Fruit fly (Drosophila melanogaster): Measurements from ENCODE around the gene CG13721.
A peak's percentile ranks its signal among the peaks of the same experiment; 100 is the strongest.

The CG13721 gene

DNA sequence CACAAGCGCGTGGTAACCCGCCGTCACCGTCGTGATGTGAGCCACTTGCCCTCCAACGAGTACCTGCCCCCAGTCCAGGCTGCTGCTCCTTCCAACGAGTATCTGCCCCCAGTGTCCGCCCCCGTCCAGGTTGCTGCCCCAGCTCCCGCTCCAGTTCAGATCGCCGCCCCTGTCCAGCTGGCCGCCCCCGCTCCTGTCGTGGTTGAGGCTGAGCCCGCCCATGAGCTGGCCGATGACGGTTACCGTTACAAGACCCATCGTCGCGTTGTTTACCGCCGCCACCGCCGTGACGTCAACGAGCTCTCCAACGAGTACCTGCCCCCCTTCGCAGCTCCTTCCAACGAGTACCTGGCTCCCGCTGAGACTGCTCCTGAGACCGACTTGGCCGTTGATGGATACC, 16.8 kb downstream of the CG13721 start:
- no peak for TF ChIP-seq CG14711 (tag; optimal IDR thresholded peaks at IDR 0.05)
- no peak for TF ChIP-seq toe (GFP tag; optimal IDR thresholded peaks at IDR 0.05)

DNA sequence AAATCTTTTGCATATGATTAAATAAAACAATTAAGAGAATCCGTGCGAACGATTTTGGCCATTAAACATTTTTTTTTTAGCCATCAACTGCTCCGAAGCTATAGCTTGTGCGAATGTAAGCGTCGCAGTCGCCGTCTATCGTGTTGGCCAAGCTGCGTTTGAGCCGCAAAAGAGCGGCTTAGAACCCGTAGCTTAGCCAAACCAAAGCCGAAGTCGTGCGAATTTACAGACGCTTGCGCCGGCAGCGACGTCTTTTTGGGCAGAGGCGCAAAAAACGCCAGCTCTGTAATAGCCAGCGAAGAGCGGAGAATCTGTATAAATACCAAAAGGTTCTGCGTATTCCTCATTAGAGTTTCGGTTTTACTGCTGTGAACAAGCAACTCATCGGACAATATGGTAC, 17.6 kb downstream of the CG13721 start, which contains the start of gene CG7465:
Gene CG7465, plus strand, starts transcription at position 346 of the 400 bp plus-strand sequence.
- TF ChIP-seq Hr96 (GFP tag; optimal IDR thresholded peaks at IDR 0.05) (no peak), toe (GFP tag; optimal IDR thresholded peaks at IDR 0.05) (no peak), CG14711 (tag; optimal IDR thresholded peaks at IDR 0.05) (no peak), CG7045 (GFP tag; optimal IDR thresholded peaks at IDR 0.05) (no peak), CG12768 (GFP tag; optimal IDR thresholded peaks at IDR 0.05) (no peak), bab1 (GFP tag; optimal IDR thresholded peaks at IDR 0.05) (no peak), Mnt (GFP tag; optimal IDR thresholded peaks at IDR 0.05) (no peak), CG7101 (tag; optimal IDR thresholded peaks at IDR 0.05) (no peak)

dm6 chr3L:4477656-4478254, 19.8 kb downstream of the CG13721 start:
- TF ChIP-seq tj (GFP tag; optimal IDR thresholded peaks at IDR 0.05) = no peak
- TF ChIP-seq Hr96 (GFP tag; optimal IDR thresholded peaks at IDR 0.05) = no peak
- no peak for TF ChIP-seq CG33017 (tag; optimal IDR thresholded peaks at IDR 0.05)
- no peak for TF ChIP-seq CG11617 (GFP tag; optimal IDR thresholded peaks at IDR 0.05)
- TF ChIP-seq kay (GFP tag; ENCODE audit: borderline replicate concordance) = no peak

DNA sequence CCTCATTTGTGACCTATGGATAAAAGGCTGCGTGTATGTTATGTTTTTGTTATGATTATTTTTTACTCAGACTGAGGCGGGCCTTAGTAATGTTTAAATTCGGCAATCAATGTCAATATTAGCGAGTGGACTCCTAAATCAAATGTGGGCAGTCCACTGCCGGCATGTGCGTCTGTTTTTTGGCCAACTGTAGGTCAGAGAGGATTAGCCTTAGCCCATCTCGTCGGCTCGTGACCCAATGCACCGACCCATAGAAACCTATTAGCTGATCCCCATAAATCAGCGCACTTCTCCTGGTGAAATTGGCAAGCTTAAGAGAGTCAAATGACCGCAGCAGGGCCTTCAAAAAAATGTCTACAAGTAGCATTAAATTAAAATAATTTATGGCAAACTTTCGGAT, 21.9 kb downstream of the CG13721 start:
- TF ChIP-seq toe (GFP tag; optimal IDR thresholded peaks at IDR 0.05) = no peak
- TF ChIP-seq CG33017 (tag; optimal IDR thresholded peaks at IDR 0.05) = no peak
- TF ChIP-seq bab1 (GFP tag; optimal IDR thresholded peaks at IDR 0.05) = no peak
- no peak for TF ChIP-seq tj (GFP tag; optimal IDR thresholded peaks at IDR 0.05)
- TF ChIP-seq CG7101 (tag; optimal IDR thresholded peaks at IDR 0.05) = no peak
- no peak for TF ChIP-seq kay (GFP tag; ENCODE audit: borderline replicate concordance)
- TF ChIP-seq cic (GFP tag; optimal IDR thresholded peaks at IDR 0.05) = no peak
- TF ChIP-seq Clk (GFP tag; optimal IDR thresholded peaks at IDR 0.05) = no peak
- TF ChIP-seq CG14711 (tag; optimal IDR thresholded peaks at IDR 0.05) = no peak
- TF ChIP-seq Hr96 (GFP tag; optimal IDR thresholded peaks at IDR 0.05) = no peak
- no peak for TF ChIP-seq pad (GFP tag; optimal IDR thresholded peaks at IDR 0.05)
- no peak for TF ChIP-seq CG7045 (GFP tag; optimal IDR thresholded peaks at IDR 0.05)
- TF ChIP-seq CG1620 (GFP tag; optimal IDR thresholded peaks at IDR 0.05) = no peak
- TF ChIP-seq Mnt (GFP tag; optimal IDR thresholded peaks at IDR 0.05) = no peak

dm6 chr3L:4474946-4475470, 22.6 kb downstream of the CG13721 start:
- no peak for TF ChIP-seq CG5204 (GFP tag; optimal IDR thresholded peaks at IDR 0.05)
- no peak for TF ChIP-seq Hr96 (GFP tag; optimal IDR thresholded peaks at IDR 0.05)
- TF ChIP-seq CG14711 (tag; optimal IDR thresholded peaks at IDR 0.05) = peak; percentile 23
- peak; percentile 91 for TF ChIP-seq bab1 (GFP tag; optimal IDR thresholded peaks at IDR 0.05)
- no peak for TF ChIP-seq cnc (optimal IDR thresholded peaks at IDR 0.05)
- no peak for TF ChIP-seq cic (GFP tag; optimal IDR thresholded peaks at IDR 0.05)
- TF ChIP-seq CG1620 (GFP tag; optimal IDR thresholded peaks at IDR 0.05) = no peak
- no peak for TF ChIP-seq toe (GFP tag; optimal IDR thresholded peaks at IDR 0.05)
- no peak for TF ChIP-seq CG12768 (GFP tag; optimal IDR thresholded peaks at IDR 0.05)
- peak; percentile 48 for TF ChIP-seq CG7045 (GFP tag; optimal IDR thresholded peaks at IDR 0.05)
- TF ChIP-seq Clk (GFP tag; optimal IDR thresholded peaks at IDR 0.05) = no peak
- TF ChIP-seq pad (GFP tag; optimal IDR thresholded peaks at IDR 0.05) = no peak
- no peak for TF ChIP-seq CG33017 (tag; optimal IDR thresholded peaks at IDR 0.05)

DNA sequence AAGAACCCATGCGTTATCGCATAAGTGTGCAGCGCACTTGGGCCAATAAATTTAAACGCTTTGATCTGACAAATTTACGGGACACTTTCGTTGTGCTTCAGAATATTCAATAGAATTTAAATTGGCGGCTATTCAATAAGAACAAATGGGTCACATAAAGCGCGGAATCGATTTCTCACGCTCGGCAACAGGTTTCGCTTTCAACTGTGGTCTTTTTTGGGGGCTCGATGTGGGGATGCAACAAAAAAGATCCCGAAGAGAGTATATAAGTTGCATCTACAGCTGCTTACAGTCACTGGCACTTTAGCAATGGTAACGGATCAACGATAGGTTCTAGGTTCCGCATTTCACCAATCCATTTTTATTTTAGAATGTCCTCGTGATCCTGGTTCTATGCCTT, 24.8 kb downstream of the CG13721 start, which contains the start of gene CG11349:
Gene CG11349, plus strand, starts transcription at position 301 of the 400 bp plus-strand sequence.
- TF ChIP-seq tj (GFP tag; optimal IDR thresholded peaks at IDR 0.05) (no peak), CG14711 (tag; optimal IDR thresholded peaks at IDR 0.05) (no peak), CG7101 (tag; optimal IDR thresholded peaks at IDR 0.05) (no peak), Hr96 (GFP tag; optimal IDR thresholded peaks at IDR 0.05) (no peak), CG1620 (GFP tag; optimal IDR thresholded peaks at IDR 0.05) (no peak)

DNA sequence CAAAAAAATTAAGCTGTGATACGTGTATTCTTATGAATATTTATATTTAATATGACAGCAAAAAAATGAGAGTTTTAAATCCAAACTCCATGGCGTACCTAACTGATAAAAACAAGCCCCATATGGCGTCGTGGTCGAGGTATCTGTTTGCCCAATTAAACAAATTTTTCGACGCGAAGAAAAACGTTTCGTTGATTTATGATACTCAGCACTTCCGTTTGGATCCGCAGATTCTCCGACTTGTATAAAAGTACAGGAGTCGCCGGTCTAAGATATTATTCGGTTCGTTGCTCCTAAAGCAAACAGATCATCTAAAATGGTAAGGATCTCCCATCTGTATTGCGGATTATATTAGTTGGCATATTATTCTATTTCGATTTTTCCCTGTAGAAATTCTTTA, 26.1 kb downstream of the CG13721 start, which contains the start of gene CG32248:
Gene CG32248, plus strand, starts transcription at position 301 of the 400 bp plus-strand sequence.
- TF ChIP-seq CG12768 (GFP tag; optimal IDR thresholded peaks at IDR 0.05) (no peak), cic (GFP tag; optimal IDR thresholded peaks at IDR 0.05) (no peak), Mnt (GFP tag; optimal IDR thresholded peaks at IDR 0.05) (no peak), CG1620 (GFP tag; optimal IDR thresholded peaks at IDR 0.05) (no peak), cnc (optimal IDR thresholded peaks at IDR 0.05) (no peak), kay (GFP tag; ENCODE audit: borderline replicate concordance) (no peak), Crg-1 (GFP tag; optimal IDR thresholded peaks at IDR 0.05) (no peak), CG7101 (tag; optimal IDR thresholded peaks at IDR 0.05) (no peak), Hr96 (GFP tag; optimal IDR thresholded peaks at IDR 0.05) (no peak), pad (GFP tag; optimal IDR thresholded peaks at IDR 0.05) (no peak), CG7045 (GFP tag; optimal IDR thresholded peaks at IDR 0.05) (no peak), toe (GFP tag; optimal IDR thresholded peaks at IDR 0.05) (no peak), CG33017 (tag; optimal IDR thresholded peaks at IDR 0.05) (no peak), Clk (GFP tag; optimal IDR thresholded peaks at IDR 0.05) (no peak), CG14711 (tag; optimal IDR thresholded peaks at IDR 0.05) (no peak), CG11617 (GFP tag; optimal IDR thresholded peaks at IDR 0.05) (no peak), tj (GFP tag; optimal IDR thresholded peaks at IDR 0.05) (no peak), bab1 (GFP tag; optimal IDR thresholded peaks at IDR 0.05) (no peak)

Measured in whole organism, adult.